Worm (Caenorhabditis elegans) whole organism, young adult: ENCODE results near the gene eelo-2.

Experiments
- B0019.2 ChIP-seq: fragments of 200-800 bp; sonication (Bioruptor generic); conservative IDR thresholded peaks from 2 replicates; pipeline ENCODE4 v1.3.6; 2022; ENCODE audit warnings: missing genetic modification reagents, missing genetic modification characterization, missing compliant biosample characterization
- B0336.3 ChIP-seq: fragments of 200-800 bp; sonication (Bioruptor generic); IDR thresholded peaks from 2 replicates; pipeline ENCODE4 v1.3.6; 2022; ENCODE audit warnings: missing genetic modification characterization, missing compliant biosample characterization
- C17E4.6 ChIP-seq: fragments of 200-800 bp; sonication (Bioruptor generic); IDR thresholded peaks from 2 replicates; pipeline ENCODE4 v1.3.6; 2022; ENCODE audit warnings: missing genetic modification reagents, missing genetic modification characterization, missing compliant biosample characterization
- F10E7.11 ChIP-seq: sonication (generic microtip); optimal IDR thresholded peaks from 2 replicates; lab custom pipeline; 2017; ENCODE audit warnings: mild to moderate bottlenecking, missing genetic modification characterization, moderate library complexity, missing compliant biosample characterization
- F23B12.7 ChIP-seq: sonication (generic microtip); optimal IDR thresholded peaks from 2 replicates; lab custom pipeline; 2017; ENCODE audit warnings: missing genetic modification characterization, mild to moderate bottlenecking, missing compliant biosample characterization, antibody characterized with exemption, moderate library complexity; ENCODE audit not compliant: insufficient read depth
- F37B4.10 ChIP-seq: fragments of 200-800 bp; sonication (Bioruptor generic); IDR thresholded peaks from 2 replicates; pipeline ENCODE4 v1.3.6; 2022; ENCODE audit warnings: missing genetic modification characterization, missing compliant biosample characterization
- F49E8.2 ChIP-seq: sonication (generic microtip); optimal IDR thresholded peaks from 3 replicates; lab custom pipeline; 2017; ENCODE audit warnings: missing genetic modification characterization, mild to moderate bottlenecking, missing compliant biosample characterization, antibody characterized with exemption, moderate library complexity; ENCODE audit not compliant: insufficient read depth
- F57A8.1 ChIP-seq: fragments of 200-800 bp; sonication (Bioruptor generic); optimal IDR thresholded peaks from 2 replicates; lab custom pipeline; 2018; ENCODE audit warnings: mild to moderate bottlenecking, missing genetic modification characterization, moderate library complexity, missing compliant biosample characterization
- Y53F4B.3 ChIP-seq: fragments of 200-800 bp; sonication (Bioruptor generic); IDR thresholded peaks from 2 replicates; pipeline ENCODE4 v1.3.6; 2022; ENCODE audit warnings: missing genetic modification reagents, missing genetic modification characterization, missing compliant biosample characterization
- Y56A3A.18 ChIP-seq: fragments of 200-800 bp; sonication (Bioruptor generic); IDR thresholded peaks from 2 replicates; pipeline ENCODE4 v1.3.6; 2022; ENCODE audit warnings: missing genetic modification reagents, missing genetic modification characterization, missing compliant biosample characterization
- Y79H2A.3 ChIP-seq: fragments of 200-800 bp; sonication (Bioruptor generic); conservative IDR thresholded peaks from 2 replicates; pipeline ENCODE4 v1.3.6; 2022; ENCODE audit warnings: missing genetic modification reagents, missing genetic modification characterization, missing compliant biosample characterization
- ZK185.1 ChIP-seq: sonication (generic microtip); optimal IDR thresholded peaks from 2 replicates; lab custom pipeline; 2016; ENCODE audit warnings: mild to moderate bottlenecking, missing genetic modification characterization, missing compliant biosample characterization; ENCODE audit not compliant: poor library complexity, severe bottlenecking
- akir-1 ChIP-seq: fragments of 200-800 bp; sonication (Bioruptor generic); optimal IDR thresholded peaks from 2 replicates; lab custom pipeline; 2018; ENCODE audit warnings: mild to moderate bottlenecking, missing genetic modification characterization, moderate library complexity, missing compliant biosample characterization
- aptf-2 ChIP-seq: fragments of 200-800 bp; sonication (Bioruptor generic); conservative IDR thresholded peaks from 2 replicates; pipeline ENCODE4 v1.3.6; 2022; ENCODE audit warnings: missing genetic modification reagents, missing genetic modification characterization, missing compliant biosample characterization
- attf-3 ChIP-seq: fragments of 200-800 bp; sonication (Bioruptor generic); conservative IDR thresholded peaks from 2 replicates; pipeline ENCODE4 v1.3.6; 2022; ENCODE audit warnings: missing genetic modification reagents, missing genetic modification characterization, missing compliant biosample characterization
- bed-2 ChIP-seq: fragments of 200-800 bp; sonication (Bioruptor generic); IDR thresholded peaks from 2 replicates; pipeline ENCODE4 v1.3.6; 2022; ENCODE audit warnings: missing genetic modification reagents, missing genetic modification characterization, missing compliant biosample characterization
- ccch-3 ChIP-seq: fragments of 200-800 bp; sonication (Bioruptor generic); optimal IDR thresholded peaks from 2 replicates; lab custom pipeline; 2018; ENCODE audit warnings: mild to moderate bottlenecking, missing genetic modification characterization, missing compliant biosample characterization
- cebp-1 ChIP-seq, 2 experiments: fragments of 200-800 bp in 1 of 2; sonication (Bioruptor generic) in 1 of 2; sonication (generic microtip) in 1 of 2; IDR thresholded peaks in 1 of 2; optimal IDR thresholded peaks in 1 of 2; 2 replicates each; pipeline versions ENCODE4 v1.3.6 to Lab custom; 2017 to 2022; ENCODE audit warnings: missing compliant biosample characterization in 2 of 2, missing genetic modification characterization in 2 of 2, mild to moderate bottlenecking in 1 of 2, missing genetic modification reagents in 1 of 2, moderate library complexity in 1 of 2
- cebp-2 ChIP-seq: fragments of 200-800 bp; sonication (Bioruptor generic); IDR thresholded peaks from 2 replicates; pipeline ENCODE4 v1.3.6; 2022; ENCODE audit warnings: missing genetic modification characterization, missing compliant biosample characterization
- ceh-100 ChIP-seq: fragments of 200-800 bp; sonication (Bioruptor generic); IDR thresholded peaks from 2 replicates; pipeline ENCODE4 v1.3.6; 2022; ENCODE audit warnings: missing genetic modification reagents, missing genetic modification characterization, missing compliant biosample characterization
- ceh-58 ChIP-seq: fragments of 200-800 bp; sonication (Bioruptor generic); IDR thresholded peaks from 2 replicates; pipeline ENCODE4 v1.3.6; 2022; ENCODE audit warnings: missing genetic modification characterization, missing compliant biosample characterization
- dpl-1 ChIP-seq: fragments of 150-350 bp; optimal IDR thresholded peaks from 2 replicates; lab custom pipeline; 2014; ENCODE audit warnings: missing biosample characterization, missing genetic modification reagents, missing genetic modification characterization
- egl-18 ChIP-seq: fragments of 200-800 bp; sonication (Bioruptor generic); IDR thresholded peaks from 2 replicates; pipeline ENCODE4 v1.3.6; 2022; ENCODE audit warnings: missing genetic modification reagents, missing genetic modification characterization, missing compliant biosample characterization
- ets-4 ChIP-seq: fragments of 200-800 bp; sonication (Bioruptor generic); optimal IDR thresholded peaks from 2 replicates; lab custom pipeline; 2018; ENCODE audit warnings: mild to moderate bottlenecking, missing genetic modification characterization, missing compliant biosample characterization
- him-1 ChIP-seq: sonication (generic microtip); optimal IDR thresholded peaks from 2 replicates; lab custom pipeline; 2016; ENCODE audit warnings: missing genotype, missing genetic modification reagents, missing genetic modification characterization, missing compliant biosample characterization
- hmg-20 ChIP-seq: fragments of 200-800 bp; sonication (Bioruptor generic); IDR thresholded peaks from 2 replicates; pipeline ENCODE4 v1.3.6; 2022; ENCODE audit warnings: missing genetic modification reagents, missing genetic modification characterization, missing compliant biosample characterization
- hsf-1 ChIP-seq: fragments of 200-800 bp; sonication (Bioruptor generic); IDR thresholded peaks from 2 replicates; pipeline ENCODE4 v1.3.6; 2022; ENCODE audit warnings: missing genetic modification reagents, missing genetic modification characterization, missing compliant biosample characterization
- lin-26 ChIP-seq: fragments of 200-800 bp; sonication (Bioruptor generic); IDR thresholded peaks from 2 replicates; pipeline ENCODE4 v1.3.6; 2022; ENCODE audit warnings: missing genetic modification reagents, missing genetic modification characterization, missing compliant biosample characterization
- lin-35 ChIP-seq, 3 experiments: fragments of 150-350 bp in 2 of 3; sonication (generic microtip) in 1 of 3; optimal IDR thresholded peaks; 2 replicates each; lab custom pipeline; 2014 to 2018; ENCODE audit warnings: missing biosample characterization in 3 of 3, missing genetic modification characterization in 3 of 3, missing genetic modification reagents in 3 of 3
- lir-1 ChIP-seq: fragments of 200-800 bp; sonication (Bioruptor generic); conservative IDR thresholded peaks from 2 replicates; pipeline ENCODE4 v1.3.6; 2022; ENCODE audit warnings: missing genetic modification reagents, missing genetic modification characterization, missing compliant biosample characterization
- lsl-1 ChIP-seq: fragments of 200-800 bp; sonication (Bioruptor generic); optimal IDR thresholded peaks from 2 replicates; lab custom pipeline; 2018; ENCODE audit warnings: mild to moderate bottlenecking, missing genetic modification characterization, moderate library complexity, missing compliant biosample characterization
- madf-3 ChIP-seq: fragments of 200-800 bp; sonication (Bioruptor generic); IDR thresholded peaks from 2 replicates; pipeline ENCODE4 v1.3.6; 2022; ENCODE audit warnings: missing genetic modification reagents, missing genetic modification characterization, missing compliant biosample characterization
- madf-6 ChIP-seq: fragments of 200-800 bp; sonication (Bioruptor generic); IDR thresholded peaks from 2 replicates; pipeline ENCODE4 v1.3.6; 2022; ENCODE audit warnings: missing genetic modification reagents, missing genetic modification characterization, missing compliant biosample characterization
- madf-8 ChIP-seq: fragments of 200-800 bp; sonication (Bioruptor generic); conservative IDR thresholded peaks from 2 replicates; pipeline ENCODE4 v1.3.6; 2022; ENCODE audit warnings: missing genetic modification reagents, missing genetic modification characterization, missing compliant biosample characterization
- mel-28 ChIP-seq: sonication (generic microtip); optimal IDR thresholded peaks from 2 replicates; lab custom pipeline; 2016; ENCODE audit warnings: borderline replicate concordance, mild to moderate bottlenecking, missing genetic modification characterization, missing compliant biosample characterization
- nfyb-1 ChIP-seq: fragments of 200-800 bp; sonication (Bioruptor generic); IDR thresholded peaks from 2 replicates; pipeline ENCODE4 v1.3.6; 2022; ENCODE audit warnings: missing genetic modification reagents, missing genetic modification characterization, missing compliant biosample characterization
- nhr-120 ChIP-seq: fragments of 200-800 bp; sonication (Bioruptor generic); IDR thresholded peaks from 2 replicates; pipeline ENCODE4 v1.3.6; 2022; ENCODE audit warnings: missing genetic modification characterization, missing compliant biosample characterization
- pha-4 ChIP-seq: fragments of 150-350 bp; sonication (generic microtip); optimal IDR thresholded peaks from 2 replicates; lab custom pipeline; 2014; ENCODE audit warnings: missing biosample characterization, missing genetic modification reagents, missing genetic modification characterization
- repo-1 ChIP-seq: sonication (generic microtip); optimal IDR thresholded peaks from 2 replicates; lab custom pipeline; 2017; ENCODE audit warnings: mild to moderate bottlenecking, missing genetic modification characterization, missing compliant biosample characterization
- sdz-38 ChIP-seq: sonication (generic microtip); optimal IDR thresholded peaks from 2 replicates; lab custom pipeline; 2016; ENCODE audit warnings: missing genotype, missing genetic modification characterization, missing compliant biosample characterization
- snpc-1.3 ChIP-seq: sonication (generic microtip); optimal IDR thresholded peaks from 2 replicates; lab custom pipeline; 2017; ENCODE audit warnings: missing genetic modification characterization, mild to moderate bottlenecking, missing compliant biosample characterization, antibody characterized with exemption, moderate library complexity, missing genotype, missing genetic modification reagents; ENCODE audit not compliant: insufficient read depth
- snpc-3.4 ChIP-seq: sonication (generic microtip); optimal IDR thresholded peaks from 2 replicates; lab custom pipeline; 2017; ENCODE audit warnings: missing genetic modification characterization, mild to moderate bottlenecking, missing compliant biosample characterization, antibody characterized with exemption, moderate library complexity, missing genotype, missing genetic modification reagents
- sptf-2 ChIP-seq: fragments of 200-800 bp; sonication (Bioruptor generic); optimal IDR thresholded peaks from 2 replicates; lab custom pipeline; 2018; ENCODE audit warnings: mild to moderate bottlenecking, missing genetic modification characterization, missing compliant biosample characterization
- unc-130 ChIP-seq: sonication (generic microtip); optimal IDR thresholded peaks from 2 replicates; lab custom pipeline; 2016; ENCODE audit warnings: missing genetic modification reagents, missing genetic modification characterization, missing compliant biosample characterization
- ztf-22 ChIP-seq: fragments of 200-800 bp; sonication (Bioruptor generic); optimal IDR thresholded peaks from 2 replicates; lab custom pipeline; 2018; ENCODE audit warnings: mild to moderate bottlenecking, missing genetic modification characterization, moderate library complexity, missing compliant biosample characterization
- ztf-3 ChIP-seq: fragments of 200-800 bp; sonication (Bioruptor generic); optimal IDR thresholded peaks from 2 replicates; lab custom pipeline; 2018; ENCODE audit warnings: mild to moderate bottlenecking, missing genetic modification characterization, missing compliant biosample characterization
- ztf-6 ChIP-seq: fragments of 200-800 bp; sonication (Bioruptor generic); IDR thresholded peaks from 2 replicates; pipeline ENCODE4 v1.3.6; 2022; ENCODE audit warnings: missing genetic modification reagents, missing genetic modification characterization, missing compliant biosample characterization

Gene eelo-2

ce11 chrIV:17278363-17278762, 28.4 kb downstream of the eelo-2 start (continued):
- TF ChIP-seq ztf-3: peak; percentile 96
- TF ChIP-seq Y79H2A.3 (GFP tag; lab: Robert Waterston, UW): peak; percentile 92
- peak; percentile 61 for TF ChIP-seq madf-8 (GFP tag; lab: Robert Waterston, UW)
- TF ChIP-seq ets-4: no peak
- peak in 2 of 3 experiments; percentile 85 to 89 for TF ChIP-seq lin-35 (GFP tag; optimal IDR thresholded peaks at IDR 0.05; lab: Kevin White, UChicago)
- peak; percentile 94 for TF ChIP-seq ztf-6 (GFP tag; lab: Robert Waterston, UW)
- peak; percentile 93 for TF ChIP-seq C17E4.6 (GFP tag; lab: Robert Waterston, UW)
- TF ChIP-seq him-1 (tag; lab: Kevin White, UChicago): peak; percentile 23
- TF ChIP-seq ztf-22 (GFP tag; lab: Kevin White, UChicago): no peak
- TF ChIP-seq snpc-3.4: peak; percentile 80
- TF ChIP-seq F49E8.2 (tag; lab: Kevin White, UChicago): peak; percentile 88
- 0 out of 2 replicates have a peak, but pooled peaks have one; percentile 38 for TF ChIP-seq Y56A3A.18 (GFP tag; lab: Robert Waterston, UW)
- peak; percentile 88 for TF ChIP-seq egl-18
- TF ChIP-seq nhr-120 (GFP tag; lab: Robert Waterston, UW): no peak
- TF ChIP-seq ccch-3 (GFP tag; lab: Kevin White, UChicago): peak; percentile 76
- TF ChIP-seq dpl-1 (GFP tag; lab: Kevin White, UChicago): peak; percentile 45
- TF ChIP-seq F10E7.11 (tag; lab: Kevin White, UChicago): peak; percentile 81
- peak; percentile 97 for TF ChIP-seq pha-4 (tag; lab: Kevin White, UChicago)
- no peak for TF ChIP-seq sptf-2 (GFP tag; lab: Kevin White, UChicago)
- TF ChIP-seq sdz-38 (tag; lab: Kevin White, UChicago): no peak
- TF ChIP-seq F37B4.10 (GFP tag; lab: Robert Waterston, UW): no peak
- TF ChIP-seq aptf-2 (GFP tag; lab: Robert Waterston, UW): peak; percentile 78
- peak; percentile 82 for TF ChIP-seq mel-28
- no peak for TF ChIP-seq F23B12.7 (tag; lab: Kevin White, UChicago)
- peak; percentile 80 for TF ChIP-seq B0019.2 (GFP tag; lab: Robert Waterston, UW)
- TF ChIP-seq cebp-1 (GFP tag; IDR thresholded peaks at IDR 0.05; lab: Robert Waterston, UW): peak; percentile 94
- peak; percentile 97 for TF ChIP-seq cebp-1 (tag; optimal IDR thresholded peaks at IDR 0.05; lab: Kevin White, UChicago)
- peak; percentile 74 for TF ChIP-seq attf-3 (GFP tag; lab: Robert Waterston, UW)
- TF ChIP-seq hmg-20 (GFP tag; lab: Robert Waterston, UW): peak; percentile 23; the same call in 1 of the 2 replicates
- TF ChIP-seq madf-6: peak; percentile 76
- TF ChIP-seq ceh-58 (GFP tag; lab: Robert Waterston, UW): no peak
- TF ChIP-seq ZK185.1 (tag; lab: Kevin White, UChicago): peak; percentile 79
- peak; percentile 93 for TF ChIP-seq B0336.3
- peak; percentile 100 for TF ChIP-seq hsf-1 (GFP tag; lab: Robert Waterston, UW)
- TF ChIP-seq Y53F4B.3 (GFP tag; lab: Robert Waterston, UW): no peak
- TF ChIP-seq nfyb-1: peak; percentile 95
- peak; percentile 1 for TF ChIP-seq akir-1 (GFP tag; lab: Kevin White, UChicago)
- TF ChIP-seq snpc-1.3 (tag; lab: Kevin White, UChicago): peak; percentile 61
- peak; percentile 94 for TF ChIP-seq madf-3 (GFP tag; lab: Robert Waterston, UW)
- TF ChIP-seq unc-130 (GFP tag; lab: Kevin White, UChicago): peak; percentile 83
- TF ChIP-seq lin-26 (GFP tag; lab: Robert Waterston, UW): peak; percentile 68
- peak; percentile 96 for TF ChIP-seq lir-1
- TF ChIP-seq bed-2 (GFP tag; lab: Robert Waterston, UW): peak; percentile 77
- no peak for TF ChIP-seq F57A8.1 (GFP tag; lab: Kevin White, UChicago)
- peak; percentile 97 for TF ChIP-seq repo-1 (tag; lab: Kevin White, UChicago)
- 0 out of 2 replicates have a peak, but pooled peaks have one; percentile 77 for TF ChIP-seq cebp-2 (GFP tag; lab: Robert Waterston, UW)
- TF ChIP-seq lsl-1 (GFP tag; lab: Kevin White, UChicago): peak; percentile 64
- TF ChIP-seq ceh-100 (GFP tag; lab: Robert Waterston, UW): peak; percentile 81
